Worm (Caenorhabditis elegans): ENCODE measurements around the gene cyp-34A5.

Gene cyp-34A5

ce11 chrV:4004577-4004976, 47.1 kb upstream of the cyp-34A5 start (continued):
- TF ChIP-seq K11D2.4 (GFP tag; IDR thresholded peaks at IDR 0.05) (no peak), lin-35 (GFP tag; optimal IDR thresholded peaks at IDR 0.05) (no peak), ets-4 (GFP tag; optimal IDR thresholded peaks at IDR 0.05) (no peak), nhr-90 (tag; optimal IDR thresholded peaks at IDR 0.05) (no peak)

ce11 chrV:3995838-3996237, 38.3 kb upstream of the cyp-34A5 start, which contains the start of gene srx-62:
Gene srx-62 (minus strand): TSS chrV:3995938.
- TF ChIP-seq K11D2.4 (GFP tag; IDR thresholded peaks at IDR 0.05) = no peak
- no peak for TF ChIP-seq attf-5 (GFP tag; optimal IDR thresholded peaks at IDR 0.05)
- no peak for TF ChIP-seq hsf-1 (GFP tag; IDR thresholded peaks at IDR 0.05)
- no peak for TF ChIP-seq lir-1 (GFP tag; conservative IDR thresholded peaks at IDR 0.05)
- TF ChIP-seq him-1 (tag; optimal IDR thresholded peaks at IDR 0.05) = no peak
- no peak for TF ChIP-seq F57A8.1 (GFP tag; optimal IDR thresholded peaks at IDR 0.05)
- TF ChIP-seq F57C9.4 (tag; optimal IDR thresholded peaks at IDR 0.05) = no peak
- TF ChIP-seq nhr-80 (tag; optimal IDR thresholded peaks at IDR 0.05) = no peak

- TF ChIP-seq lin-35 (GFP tag; optimal IDR thresholded peaks at IDR 0.05) (no peak), tbp1 (GFP tag; optimal IDR thresholded peaks at IDR 0.05) (no peak), fkh-3 (tag; optimal IDR thresholded peaks at IDR 0.05) (no peak), F49E8.2 (tag; optimal IDR thresholded peaks at IDR 0.05; ENCODE audit: insufficient read depth) (no peak), hrde-1 (tag; optimal IDR thresholded peaks at IDR 0.05; ENCODE audit: borderline replicate concordance) (no peak), hmg-1.2 (GFP tag; IDR thresholded peaks at IDR 0.05) (no peak), ztf-28 (GFP tag; IDR thresholded peaks at IDR 0.05) (no peak), ceh-27 (GFP tag; optimal IDR thresholded peaks at IDR 0.05) (no peak), die-1 (tag; optimal IDR thresholded peaks at IDR 0.05) (no peak), madf-8 (GFP tag; conservative IDR thresholded peaks at IDR 0.05) (no peak), akir-1 (GFP tag; optimal IDR thresholded peaks at IDR 0.05) (no peak)
Observed at ce11 chrV:3994048-3994447, 36.5 kb upstream of the cyp-34A5 start, which contains the start of gene K09D9.9. Gene K09D9.9 (minus strand): TSS chrV:3994148.

DNA sequence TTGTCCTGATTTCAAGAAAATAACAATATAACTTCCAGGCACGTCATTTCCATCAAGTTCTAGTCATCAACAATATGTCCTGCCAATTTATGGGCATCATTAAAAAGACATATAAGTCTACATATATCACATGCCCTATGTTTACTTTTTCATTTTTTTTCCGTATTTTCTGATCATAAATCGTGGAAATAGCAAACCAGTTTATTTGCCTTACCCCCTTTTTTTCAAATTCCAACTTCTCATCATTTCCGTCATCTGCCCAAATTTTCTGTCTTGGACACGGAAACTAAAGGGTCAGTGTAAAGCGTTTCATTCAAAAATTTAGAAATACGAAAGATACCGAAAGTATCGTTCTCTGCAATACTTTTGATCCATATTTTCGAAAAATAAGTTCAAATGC, 34.8 kb upstream of the cyp-34A5 start:
- no peak for TF ChIP-seq tbx-9 (tag; optimal IDR thresholded peaks at IDR 0.05; ENCODE audit: borderline replicate concordance)
- TF ChIP-seq efl-1 (GFP tag; optimal IDR thresholded peaks at IDR 0.05) = no peak
- no peak for TF ChIP-seq fkh-3 (tag; optimal IDR thresholded peaks at IDR 0.05)
- no peak for TF ChIP-seq Y67H2A.10 (GFP tag; conservative IDR thresholded peaks at IDR 0.05)
- no peak for TF ChIP-seq ztf-28 (GFP tag; IDR thresholded peaks at IDR 0.05)
- no peak for TF ChIP-seq madf-3 (GFP tag; IDR thresholded peaks at IDR 0.05)
- TF ChIP-seq attf-5 (GFP tag; optimal IDR thresholded peaks at IDR 0.05) = no peak
- TF ChIP-seq nhr-120 (GFP tag; IDR thresholded peaks at IDR 0.05) = no peak
- no peak for TF ChIP-seq Y53F4B.3 (GFP tag; IDR thresholded peaks at IDR 0.05)
- TF ChIP-seq nfya-1 (tag; optimal IDR thresholded peaks at IDR 0.05; ENCODE audit: borderline replicate concordance, insufficient read depth) = no peak
- TF ChIP-seq mel-28 (tag; optimal IDR thresholded peaks at IDR 0.05; ENCODE audit: borderline replicate concordance) = no peak
- TF ChIP-seq snpc-4 (GFP tag; optimal IDR thresholded peaks at IDR 0.05) = no peak
- no peak for TF ChIP-seq snpc-4 (tag; optimal IDR thresholded peaks at IDR 0.05)
- no peak for TF ChIP-seq F49E8.2 (tag; optimal IDR thresholded peaks at IDR 0.05; ENCODE audit: insufficient read depth)
- no peak for TF ChIP-seq ceh-100 (GFP tag; IDR thresholded peaks at IDR 0.05)
- no peak for TF ChIP-seq attf-6 (GFP tag; IDR thresholded peaks at IDR 0.05)
- TF ChIP-seq egl-44 (GFP tag; IDR thresholded peaks at IDR 0.05) = no peak
- TF ChIP-seq aptf-2 (GFP tag; conservative IDR thresholded peaks at IDR 0.05) = no peak
- TF ChIP-seq T07F8.4 (tag; optimal IDR thresholded peaks at IDR 0.05) = no peak
- no peak for TF ChIP-seq zfh-2 (GFP tag; conservative IDR thresholded peaks at IDR 0.05)
- no peak for TF ChIP-seq B0019.2 (GFP tag; conservative IDR thresholded peaks at IDR 0.05)
